Fruit fly (Drosophila melanogaster) whole organism, embryonic: ENCODE measurements around the gene CG5510.

Source experiments
- CG11247 ChIP-seq: fragments of 200-800 bp; sonication (Bioruptor generic); IDR thresholded peaks from 2 replicates; pipeline ENCODE4 v1.3.6; 2022; ENCODE audit warnings: missing biosample characterization, missing genetic modification characterization
- CG4282 ChIP-seq: fragments of 200-800 bp; sonication (Bioruptor generic); optimal IDR thresholded peaks from 2 replicates; lab custom pipeline; 2016; ENCODE audit warnings: missing biosample characterization, missing genetic modification characterization
- Xbp1 ChIP-seq: fragments of 200-800 bp; sonication (Bioruptor generic); optimal IDR thresholded peaks from 3 replicates; lab custom pipeline; 2016; ENCODE audit warnings: missing biosample characterization, mild to moderate bottlenecking, missing genetic modification characterization
- h ChIP-seq: fragments of >200 bp; optimal IDR thresholded peaks from 2 replicates; lab custom pipeline; 2017
- jumu ChIP-seq: fragments of 200-800 bp; sonication (Bioruptor generic); optimal IDR thresholded peaks from 3 replicates; lab custom pipeline; 2016; ENCODE audit warnings: missing biosample characterization, missing genetic modification characterization
- mld ChIP-seq: fragments of 200-800 bp; sonication (Bioruptor generic); IDR thresholded peaks from 3 replicates; pipeline ENCODE4 v1.3.6; 2022; ENCODE audit warnings: missing biosample characterization, missing genetic modification characterization; ENCODE audit not compliant: partially characterized antibody

DNA sequence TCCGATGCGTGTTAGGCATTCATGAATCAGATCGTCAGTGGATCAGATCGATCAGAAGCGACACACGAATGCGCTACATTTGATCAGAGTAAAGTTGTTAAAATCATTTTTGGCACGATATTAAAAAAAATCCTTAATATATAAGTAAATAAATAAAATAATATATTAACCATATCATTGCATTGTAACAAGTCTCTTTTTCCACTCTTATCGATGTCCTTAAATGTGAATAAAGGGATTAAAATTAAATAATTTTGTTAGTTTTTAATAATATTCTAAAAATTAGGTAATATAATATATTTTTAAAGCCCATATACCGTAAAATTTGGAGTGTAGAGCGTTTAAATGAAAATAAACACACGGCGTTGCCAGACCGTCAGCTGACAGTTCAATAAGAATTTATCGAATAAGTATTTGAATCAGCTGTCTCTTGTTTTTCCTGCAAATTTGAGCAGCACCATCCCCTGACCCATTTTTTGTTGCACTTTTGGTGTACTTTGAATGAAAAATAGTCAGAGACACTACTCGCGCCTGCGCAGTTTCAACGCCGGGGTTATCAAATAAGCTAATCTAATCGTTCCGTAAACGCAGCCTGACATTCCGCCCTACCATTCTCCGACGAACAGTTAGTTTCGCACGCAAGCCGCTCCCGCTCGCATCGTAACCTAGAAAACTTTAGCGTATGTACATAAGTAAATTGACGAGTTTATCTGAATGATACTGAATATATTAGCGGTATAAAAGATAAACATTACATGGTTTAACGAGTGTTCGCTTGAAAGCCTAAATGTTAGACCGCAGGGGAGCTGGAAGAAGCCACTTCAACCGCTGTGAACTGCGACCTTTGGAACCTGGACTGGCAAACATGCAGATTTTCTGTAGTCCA lies 17.2 kb downstream of the CG5510 start, which contains the start of the genes p38a and CG6178:
- TF ChIP-seq mld (GFP tag; lab: Robert Waterston, UW) (no peak), jumu (GFP tag; lab: Kevin White, UChicago) (peak; percentile 45), h (lab: Kevin White, UChicago) (no peak), Xbp1 (peak; percentile 96), CG11247 (peak; percentile 95), CG4282 (no peak)
